Worm (Caenorhabditis elegans): ENCODE data around the gene lipl-6.
A peak's percentile ranks its signal among the peaks of the same experiment; 100 is the strongest.

The lipl-6 gene

DNA sequence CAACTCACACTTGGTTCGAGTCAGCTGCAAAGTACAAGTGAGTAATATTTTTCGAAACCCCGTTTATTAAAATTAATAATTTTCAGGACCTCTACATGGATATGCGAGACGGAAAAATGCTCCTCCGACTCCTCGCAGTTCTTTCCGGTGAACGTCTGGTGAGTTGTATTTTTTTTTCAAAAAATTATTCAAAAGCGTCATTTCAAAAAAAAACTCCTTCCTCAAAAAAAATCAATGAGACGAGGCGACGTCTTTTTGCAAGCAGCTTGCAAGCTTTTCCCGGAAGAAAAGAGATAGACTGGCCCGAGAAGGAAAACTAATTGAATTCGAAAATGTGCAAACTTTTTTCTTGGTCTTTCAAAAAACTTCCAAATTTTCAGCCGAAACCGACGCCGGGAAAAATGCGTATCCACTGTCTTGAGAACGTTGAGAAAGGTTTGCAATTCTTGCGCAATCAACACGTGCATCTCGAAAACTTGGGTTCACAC lies 51.6 kb downstream of the lipl-6 start:
- TF ChIP-seq lin-15B (tag; optimal IDR thresholded peaks at IDR 0.05): no peak
- TF ChIP-seq aha-1 (tag): peak; percentile 92

DNA sequence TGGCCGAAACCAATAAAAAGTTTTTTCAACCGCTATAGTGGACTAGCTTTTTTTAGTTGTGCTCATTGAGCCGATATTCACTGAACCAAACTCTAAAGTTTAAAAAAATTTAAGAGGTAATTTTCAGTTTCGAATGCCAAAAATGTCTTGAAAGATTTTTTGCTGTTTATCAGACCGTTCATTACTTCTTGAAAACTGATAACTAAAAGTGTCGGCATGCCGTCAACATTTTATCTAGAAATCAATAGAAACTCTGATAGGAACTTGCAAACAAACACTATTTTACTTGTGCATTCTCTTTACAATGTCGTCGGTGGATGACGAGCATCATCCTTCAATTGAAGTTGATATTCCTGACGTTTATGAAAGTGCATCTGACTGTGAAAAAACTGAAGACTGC lies 52.4 kb downstream of the lipl-6 start:
- TF ChIP-seq hlh-11 (tag; optimal IDR thresholded peaks at IDR 0.05) (peak; percentile 30), lin-13 (GFP tag; optimal IDR thresholded peaks at IDR 0.05) (no peak), nhr-28 (tag; optimal IDR thresholded peaks at IDR 0.05) (peak; percentile 55), dmd-6 (GFP tag; IDR thresholded peaks at IDR 0.05) (peak; percentile 31; the same call in 1 of the 2 replicates), ztf-7 (tag; optimal IDR thresholded peaks at IDR 0.05) (no peak), pqm-1 (tag; optimal IDR thresholded peaks at IDR 0.05) (peak; percentile 72), gei-8 (GFP tag; optimal IDR thresholded peaks at IDR 0.05) (no peak), daf-16 (GFP tag; optimal IDR thresholded peaks at IDR 0.05) (no peak), daf-16 (tag; optimal IDR thresholded peaks at IDR 0.05) (peak; percentile 79), dve-1 (tag; optimal IDR thresholded peaks at IDR 0.05; ENCODE audit: insufficient read depth) (peak; percentile 14)
